Worm (Caenorhabditis elegans): ENCODE data around the gene mks-2.

mks-2 gene

DNA sequence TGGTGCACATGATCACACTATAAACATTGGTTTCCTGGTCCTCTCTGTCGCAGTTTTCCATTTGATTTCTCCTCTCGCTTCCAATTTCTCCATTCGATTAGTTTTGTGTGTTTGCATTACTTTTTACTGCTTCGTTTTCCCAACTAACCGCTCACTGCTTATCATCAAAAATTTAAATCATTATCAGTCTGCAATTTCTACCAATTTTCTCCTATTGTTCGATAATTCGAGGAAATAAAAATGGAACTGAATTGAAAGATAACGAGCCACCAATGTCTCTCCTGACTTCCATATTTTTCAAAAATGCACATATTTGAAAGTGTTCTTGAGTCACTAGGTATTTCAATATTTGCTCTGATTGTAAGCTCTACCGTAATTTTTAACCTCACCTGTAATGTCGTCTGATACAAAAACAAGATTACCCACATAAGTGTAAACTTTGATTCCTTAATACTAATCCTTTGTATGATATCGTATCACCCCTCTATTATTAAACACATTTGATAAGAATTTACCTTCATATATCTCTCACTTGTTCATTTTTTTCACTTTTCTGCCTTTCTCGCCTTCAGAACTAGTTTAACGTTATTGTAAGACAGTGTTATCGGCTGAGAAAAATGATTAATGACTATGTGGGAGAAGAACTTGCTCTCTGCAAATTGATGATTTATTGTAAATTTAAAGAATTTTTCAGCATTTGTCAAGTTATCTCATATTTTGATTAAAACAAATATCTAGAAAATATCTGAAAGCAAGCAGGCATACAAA lies 41.1 kb downstream of the mks-2 start:
- TF ChIP-seq elt-2 (tag; optimal IDR thresholded peaks at IDR 0.05) (peak; percentile 6), pqm-1 (tag; optimal IDR thresholded peaks at IDR 0.05) (no peak)

DNA sequence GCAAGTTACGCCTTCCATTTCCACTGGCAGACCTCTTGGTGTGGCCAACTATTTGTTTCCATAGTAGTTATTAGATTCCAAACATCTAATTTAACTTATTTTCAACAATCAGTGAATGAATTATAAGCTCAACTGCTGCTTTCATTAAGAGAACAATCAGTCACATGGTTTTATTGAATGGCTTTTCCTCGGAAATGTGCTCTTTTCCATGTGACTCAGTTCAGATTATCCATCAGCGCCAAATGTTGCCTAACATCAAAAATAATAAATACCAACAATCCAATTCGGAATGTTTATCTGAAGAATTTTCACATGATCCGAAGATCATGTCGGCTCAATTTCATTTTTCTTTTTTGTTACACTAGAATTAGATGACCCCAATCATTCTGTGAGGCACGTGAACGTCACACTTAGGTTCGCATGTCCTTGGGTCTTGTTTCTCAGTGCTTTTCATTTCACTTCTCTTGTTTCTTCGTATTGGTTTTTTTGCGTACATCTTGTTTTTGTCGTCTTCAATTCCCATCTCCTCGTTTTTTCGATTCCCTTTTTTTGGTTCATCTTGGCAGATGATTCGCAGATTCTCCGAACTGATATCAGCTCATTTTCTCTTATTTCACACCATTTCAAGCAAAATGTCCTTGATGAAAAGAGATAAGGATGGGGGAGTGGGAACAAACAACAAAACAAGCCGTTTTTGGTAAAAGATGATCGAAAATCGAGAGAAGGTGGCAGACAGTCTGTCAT lies 42.9 kb downstream of the mks-2 start:
- no peak for TF ChIP-seq ref-2 (tag; optimal IDR thresholded peaks at IDR 0.05)
- no peak for TF ChIP-seq hlh-8 (tag; optimal IDR thresholded peaks at IDR 0.05)
- no peak for TF ChIP-seq sox-2 (GFP tag; IDR thresholded peaks at IDR 0.05)
- no peak for TF ChIP-seq F13H6.1 (tag; optimal IDR thresholded peaks at IDR 0.05)
- TF ChIP-seq ceh-31 (tag; optimal IDR thresholded peaks at IDR 0.05), result no peak

DNA sequence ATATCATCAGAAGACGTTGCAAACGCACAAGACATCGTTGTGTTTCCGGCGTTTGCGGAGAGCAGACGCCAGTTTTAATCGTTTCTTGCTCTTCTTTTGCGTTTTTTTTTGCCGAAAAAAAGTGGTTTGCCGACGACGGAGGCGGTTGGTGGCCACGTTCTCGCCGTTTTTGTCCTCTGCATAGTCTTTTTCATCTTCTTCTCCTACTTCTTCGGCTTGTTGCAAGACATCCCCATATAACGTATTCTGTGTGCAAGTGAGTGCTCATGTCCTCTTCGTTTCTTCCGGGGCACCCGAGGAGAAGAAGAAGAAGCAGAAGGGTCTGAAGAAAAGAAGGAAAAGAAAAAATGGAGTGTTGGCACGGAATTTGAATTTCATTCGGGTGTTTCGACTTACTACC lies 44.2 kb downstream of the mks-2 start:
- TF ChIP-seq fkh-6 (tag; optimal IDR thresholded peaks at IDR 0.05) (no peak), unc-42 (tag; optimal IDR thresholded peaks at IDR 0.05) (peak; percentile 12)

DNA sequence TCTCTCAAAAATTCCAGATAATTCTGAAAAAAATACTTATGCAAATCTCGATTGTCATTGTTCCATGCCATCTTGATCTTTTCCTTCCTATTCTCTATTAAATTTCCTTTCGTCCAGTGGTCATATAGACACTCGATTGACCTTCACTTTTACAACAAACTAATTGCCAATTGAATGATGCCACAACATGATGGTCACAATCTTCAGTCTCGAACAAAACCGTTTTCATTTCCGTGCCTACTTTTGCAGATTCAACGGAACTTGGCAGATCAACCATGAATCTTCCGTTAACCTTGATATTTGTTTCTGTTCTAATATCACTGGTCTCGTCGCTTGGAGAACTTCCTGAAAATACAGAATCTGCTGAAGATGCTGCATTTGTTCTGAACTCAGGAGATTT lies 45.8 kb downstream of the mks-2 start, which contains the start of gene F40H3.2:
TSS of gene F40H3.2 (plus strand) at position 250 of the 400 bp plus-strand sequence.
- no peak for TF ChIP-seq syd-9 (tag; optimal IDR thresholded peaks at IDR 0.05)
- no peak for TF ChIP-seq fkh-6 (tag; optimal IDR thresholded peaks at IDR 0.05)
- TF ChIP-seq sox-4 (tag; optimal IDR thresholded peaks at IDR 0.05), result no peak
- no peak for TF ChIP-seq ets-4 (tag; optimal IDR thresholded peaks at IDR 0.05)
- TF ChIP-seq unc-42 (tag; optimal IDR thresholded peaks at IDR 0.05), result no peak
- TF ChIP-seq Y22D7AL.16 (tag; optimal IDR thresholded peaks at IDR 0.05), result no peak
- TF ChIP-seq hlh-6 (tag; optimal IDR thresholded peaks at IDR 0.05), result no peak
- TF ChIP-seq sdc-2 (tag; optimal IDR thresholded peaks at IDR 0.05), result no peak
- TF ChIP-seq dmd-4 (tag; optimal IDR thresholded peaks at IDR 0.05; ENCODE audit: borderline replicate concordance), result no peak
- TF ChIP-seq fkh-10 (GFP tag; optimal IDR thresholded peaks at IDR 0.05), result no peak
- no peak for TF ChIP-seq pha-2 (tag; optimal IDR thresholded peaks at IDR 0.05)
- no peak for TF ChIP-seq odd-2 (tag; optimal IDR thresholded peaks at IDR 0.05)
- TF ChIP-seq ceh-6 (GFP tag; optimal IDR thresholded peaks at IDR 0.05), result no peak
- TF ChIP-seq pax-1 (tag; optimal IDR thresholded peaks at IDR 0.05), result no peak

DNA sequence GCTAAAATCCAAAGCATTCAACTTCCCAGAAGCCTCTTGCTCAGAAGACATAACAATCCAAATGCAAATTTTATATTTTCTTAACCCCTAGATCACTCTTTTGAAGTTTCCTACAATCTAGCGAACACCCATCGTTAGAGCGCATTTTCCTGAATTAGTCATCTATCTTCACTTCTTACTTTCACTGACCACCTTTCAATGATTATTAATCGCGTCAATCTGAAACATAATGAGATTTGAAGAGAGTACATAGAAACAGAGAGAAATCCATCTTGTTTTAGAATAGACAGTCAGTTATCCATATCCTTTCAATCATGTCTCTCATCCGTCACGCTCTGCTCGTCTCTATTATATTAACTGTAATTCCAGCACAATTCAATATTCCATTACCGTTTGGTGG lies 48.0 kb downstream of the mks-2 start, which contains the start of gene F40H3.3:
TSS of gene F40H3.3 (plus strand) at position 280 of the 400 bp plus-strand sequence.
- TF ChIP-seq syd-9 (tag; optimal IDR thresholded peaks at IDR 0.05), result no peak
- no peak for TF ChIP-seq C38D4.7 (GFP tag; optimal IDR thresholded peaks at IDR 0.05)
- TF ChIP-seq madf-2 (tag; optimal IDR thresholded peaks at IDR 0.05), result no peak

DNA sequence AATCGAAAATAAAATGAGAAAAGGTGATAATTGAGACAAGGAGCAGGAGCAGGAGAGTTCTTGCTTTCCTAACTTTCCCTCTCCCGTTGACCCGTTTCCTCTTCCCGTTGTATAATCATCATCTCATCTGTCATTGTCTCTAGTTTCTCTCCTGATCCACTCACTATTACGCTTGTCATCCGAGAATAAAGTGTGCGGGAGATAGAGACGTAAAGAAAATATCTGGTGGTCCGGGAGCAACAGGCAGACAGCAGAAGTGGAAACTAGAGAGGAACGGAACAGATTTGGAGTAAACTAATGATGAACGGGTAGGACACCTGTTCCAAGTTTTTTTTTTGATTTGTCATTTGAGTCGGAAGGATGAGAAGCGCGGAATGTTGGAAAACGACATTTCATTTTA lies 49.0 kb downstream of the mks-2 start:
- TF ChIP-seq rnt-1 (tag; optimal IDR thresholded peaks at IDR 0.05) (peak; percentile 17), eyg-1 (tag; optimal IDR thresholded peaks at IDR 0.05) (no peak), K02D7.2 (tag; optimal IDR thresholded peaks at IDR 0.05) (no peak), ceh-18 (tag; optimal IDR thresholded peaks at IDR 0.05) (peak; percentile 46), unc-55 (GFP tag; optimal IDR thresholded peaks at IDR 0.05) (peak; percentile 96), nhr-11 (tag; optimal IDR thresholded peaks at IDR 0.05) (no peak)

DNA sequence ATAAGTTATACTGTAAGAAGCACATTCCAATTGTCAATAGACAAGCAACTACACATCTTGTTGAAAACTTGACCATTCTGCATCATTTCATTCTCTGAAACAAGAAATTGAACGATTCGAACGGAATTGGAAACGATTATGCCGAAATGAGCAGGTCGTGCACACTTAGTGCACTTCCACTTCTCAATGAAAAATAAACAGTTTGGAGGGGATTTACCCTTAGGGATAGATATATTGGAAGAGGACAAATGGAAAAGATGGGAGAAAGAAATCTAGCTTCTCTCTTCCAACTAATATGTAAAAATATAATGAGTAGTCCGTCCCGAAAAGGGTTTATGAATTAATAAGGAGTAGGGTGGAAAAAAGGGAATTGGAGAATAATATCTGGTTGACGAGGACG lies 50.1 kb downstream of the mks-2 start, which contains the start of gene hst-3.1:
TSS of gene hst-3.1 (minus strand) at position 101 of the 400 bp plus-strand sequence.
- TF ChIP-seq ahr-1 (tag; optimal IDR thresholded peaks at IDR 0.05) (no peak), ceh-6 (GFP tag; optimal IDR thresholded peaks at IDR 0.05) (no peak), lin-11 (tag; optimal IDR thresholded peaks at IDR 0.05) (no peak), ttx-3 (tag; optimal IDR thresholded peaks at IDR 0.05) (no peak), unc-42 (tag; optimal IDR thresholded peaks at IDR 0.05) (no peak), elt-2 (tag; optimal IDR thresholded peaks at IDR 0.05) (no peak), ceh-14 (tag; optimal IDR thresholded peaks at IDR 0.05) (no peak)
